Worm (Caenorhabditis elegans) whole organism, L4 larva: ENCODE data around the gene str-172.

ENCODE experiments used
- F10B5.3 ChIP-seq: sonication (generic microtip); optimal IDR thresholded peaks from 2 replicates; lab custom pipeline; 2016; ENCODE audit warnings: mild to moderate bottlenecking, missing genetic modification characterization, missing compliant biosample characterization
- F26F4.8 ChIP-seq: fragments of 200-800 bp; sonication (Bioruptor generic); conservative IDR thresholded peaks from 2 replicates; pipeline ENCODE4 v1.3.6; 2022; ENCODE audit warnings: missing genetic modification characterization, missing compliant biosample characterization
- F37D6.2 ChIP-seq: sonication (generic microtip); optimal IDR thresholded peaks from 2 replicates; lab custom pipeline; 2016; ENCODE audit warnings: mild to moderate bottlenecking, missing genetic modification characterization, missing compliant biosample characterization
- R02D3.7 ChIP-seq: fragments of 150-350 bp; sonication (generic microtip); optimal IDR thresholded peaks from 3 replicates; lab custom pipeline; 2014; ENCODE audit warnings: missing biosample characterization, missing genetic modification characterization
- ZK337.2 ChIP-seq: fragments of 200-800 bp; sonication (Bioruptor generic); IDR thresholded peaks from 2 replicates; pipeline ENCODE4 v1.3.6; 2022; ENCODE audit warnings: missing genetic modification reagents, missing genetic modification characterization, missing compliant biosample characterization
- aha-1 ChIP-seq: fragments of 150-350 bp; peaks from one replicate; lab custom pipeline; 2014; ENCODE audit warnings: missing biosample characterization, missing genetic modification characterization
- ceh-20 ChIP-seq: fragments of 200-800 bp; sonication (Bioruptor generic); IDR thresholded peaks from 2 replicates; pipeline ENCODE4 v1.3.6; 2022; ENCODE audit warnings: missing genetic modification reagents, missing genetic modification characterization, missing compliant biosample characterization
- ceh-28 ChIP-seq: fragments of 150-350 bp; optimal IDR thresholded peaks from 2 replicates; lab custom pipeline; 2014; ENCODE audit warnings: missing biosample characterization, missing genetic modification reagents, missing genetic modification characterization
- daf-12 ChIP-seq: fragments of 150-350 bp; optimal IDR thresholded peaks from 2 replicates; lab custom pipeline; 2014; ENCODE audit warnings: missing biosample characterization, missing genetic modification reagents, missing genetic modification characterization
- daf-16 ChIP-seq, 3 experiments: sonication (generic microtip); optimal IDR thresholded peaks; 2 replicates each; lab custom pipeline; 2016 to 2017; ENCODE audit warnings: missing genetic modification characterization in 3 of 3, missing genetic modification reagents in 3 of 3, mild to moderate bottlenecking in 2 of 3, missing compliant biosample characterization in 2 of 3, missing biosample characterization in 1 of 3, moderate library complexity in 1 of 3
- daf-19 ChIP-seq: fragments of 200-800 bp; sonication (Bioruptor generic); conservative IDR thresholded peaks from 2 replicates; pipeline ENCODE4 v1.3.6; 2022; ENCODE audit warnings: missing genetic modification characterization, missing compliant biosample characterization
- daf-8 ChIP-seq: fragments of 200-800 bp; sonication (Bioruptor generic); IDR thresholded peaks from 2 replicates; pipeline ENCODE4 v1.3.6; 2022; ENCODE audit warnings: missing genetic modification characterization, missing compliant biosample characterization
- duxl-1 ChIP-seq: sonication (generic microtip); optimal IDR thresholded peaks from 2 replicates; lab custom pipeline; 2016; ENCODE audit warnings: mild to moderate bottlenecking, missing genetic modification characterization, moderate library complexity, missing compliant biosample characterization; ENCODE audit not compliant: poor library complexity
- dve-1 ChIP-seq: sonication (generic microtip); optimal IDR thresholded peaks from 2 replicates; lab custom pipeline; 2017; ENCODE audit warnings: antibody characterized with exemption, mild to moderate bottlenecking, missing genetic modification characterization, missing compliant biosample characterization; ENCODE audit not compliant: insufficient read depth
- egl-27 ChIP-seq: sonication (generic microtip); optimal IDR thresholded peaks from 3 replicates; lab custom pipeline; 2017; ENCODE audit warnings: missing biosample characterization, missing genetic modification reagents, missing genetic modification characterization
- fos-1 ChIP-seq: fragments of 150-350 bp; optimal IDR thresholded peaks from 2 replicates; lab custom pipeline; 2014; ENCODE audit warnings: missing biosample characterization, missing genetic modification characterization
- hif-1 ChIP-seq, 2 experiments: sonication (generic microtip); optimal IDR thresholded peaks; 2 replicates each; lab custom pipeline; 2016 to 2017; ENCODE audit warnings: missing compliant biosample characterization in 2 of 2, missing genetic modification characterization in 2 of 2, missing genetic modification reagents in 2 of 2, missing genotype in 2 of 2, mild to moderate bottlenecking in 1 of 2
- lin-13 ChIP-seq: fragments of 150-350 bp; optimal IDR thresholded peaks from 2 replicates; lab custom pipeline; 2014; ENCODE audit warnings: missing biosample characterization, missing genetic modification reagents, missing genetic modification characterization
- lin-15B ChIP-seq: fragments of 150-350 bp; sonication (generic microtip); optimal IDR thresholded peaks from 3 replicates; lab custom pipeline; 2014; ENCODE audit warnings: missing biosample characterization, missing genetic modification characterization
- lsy-2 ChIP-seq, 2 experiments: fragments of 150-350 bp in 1 of 2; sonication (generic microtip) in 1 of 2; optimal IDR thresholded peaks; 2 replicates each; lab custom pipeline; 2014 to 2017; ENCODE audit warnings: missing biosample characterization in 2 of 2, missing genetic modification characterization in 2 of 2
- madf-5 ChIP-seq, 2 experiments: fragments of 200-800 bp; sonication (Bioruptor generic); IDR thresholded peaks; 2 replicates each; pipeline ENCODE4 v1.3.6; 2022; ENCODE audit warnings: missing compliant biosample characterization in 2 of 2, missing genetic modification characterization in 2 of 2
- mep-1 ChIP-seq: fragments of 150-350 bp; sonication (generic microtip); optimal IDR thresholded peaks from 3 replicates; lab custom pipeline; 2014; ENCODE audit warnings: missing biosample characterization, missing genetic modification characterization
- mes-2 ChIP-seq: sonication (generic microtip); optimal IDR thresholded peaks from 2 replicates; lab custom pipeline; 2016; ENCODE audit warnings: missing genotype, mild to moderate bottlenecking, missing genetic modification characterization, missing compliant biosample characterization; ENCODE audit not compliant: poor library complexity, severe bottlenecking
- mxl-2 ChIP-seq: fragments of 200-800 bp; sonication (Bioruptor generic); conservative IDR thresholded peaks from 2 replicates; pipeline ENCODE4 v1.3.6; 2022; ENCODE audit warnings: missing genetic modification reagents, missing genetic modification characterization, missing compliant biosample characterization
- nhr-10 ChIP-seq: fragments of 150-350 bp; optimal IDR thresholded peaks from 2 replicates; lab custom pipeline; 2014; ENCODE audit warnings: missing biosample characterization, missing genetic modification characterization
- nhr-25 ChIP-seq: sonication (generic microtip); optimal IDR thresholded peaks from 2 replicates; lab custom pipeline; 2017; ENCODE audit warnings: missing genetic modification characterization, mild to moderate bottlenecking, missing compliant biosample characterization, antibody characterized with exemption, moderate library complexity, borderline replicate concordance; ENCODE audit not compliant: insufficient read depth
- nhr-28 ChIP-seq: fragments of 150-350 bp; optimal IDR thresholded peaks from 2 replicates; lab custom pipeline; 2014; ENCODE audit warnings: missing biosample characterization, missing genetic modification characterization
- nhr-76 ChIP-seq: fragments of 150-350 bp; optimal IDR thresholded peaks from 2 replicates; lab custom pipeline; 2014; ENCODE audit warnings: missing biosample characterization, missing genetic modification characterization
- nhr-77 ChIP-seq: fragments of 150-350 bp; optimal IDR thresholded peaks from 2 replicates; lab custom pipeline; 2014; ENCODE audit warnings: missing biosample characterization, missing genetic modification characterization
- pha-4 ChIP-seq, 2 experiments: fragments of 150-350 bp in 1 of 2; fragments of 200-800 bp in 1 of 2; sonication (Bioruptor generic) in 1 of 2; IDR thresholded peaks in 1 of 2; optimal IDR thresholded peaks in 1 of 2; 2 replicates each; pipeline versions ENCODE4 v1.3.6 to Lab custom; 2014 to 2022; ENCODE audit warnings: missing genetic modification characterization in 2 of 2, missing genetic modification reagents in 2 of 2, missing biosample characterization in 1 of 2, missing compliant biosample characterization in 1 of 2
- saeg-2 ChIP-seq: fragments of 200-800 bp; sonication (Bioruptor generic); IDR thresholded peaks from 2 replicates; pipeline ENCODE4 v1.3.6; 2022; ENCODE audit warnings: missing genetic modification reagents, missing genetic modification characterization, missing compliant biosample characterization
- skn-1 ChIP-seq: fragments of 150-350 bp; optimal IDR thresholded peaks from 2 replicates; lab custom pipeline; 2014; ENCODE audit warnings: missing biosample characterization, missing genetic modification characterization
- snpc-1.2 ChIP-seq: fragments of 200-800 bp; sonication (Bioruptor generic); IDR thresholded peaks from 2 replicates; pipeline ENCODE4 v1.3.6; 2022; ENCODE audit warnings: missing genetic modification reagents, missing genetic modification characterization, missing compliant biosample characterization
- snpc-4 ChIP-seq: fragments of 150-350 bp; optimal IDR thresholded peaks from 2 replicates; lab custom pipeline; 2014; ENCODE audit warnings: missing biosample characterization, missing genetic modification characterization
- tag-97 ChIP-seq: fragments of 200-800 bp; sonication (Bioruptor generic); IDR thresholded peaks from 2 replicates; pipeline ENCODE4 v1.3.6; 2022; ENCODE audit warnings: missing genetic modification characterization, missing compliant biosample characterization
- tra-1 ChIP-seq: fragments of 200-800 bp; sonication (Bioruptor generic); IDR thresholded peaks from 2 replicates; pipeline ENCODE4 v1.3.6; 2022; ENCODE audit warnings: missing genetic modification reagents, missing genetic modification characterization, missing compliant biosample characterization
- unc-39 ChIP-seq: sonication (generic microtip); optimal IDR thresholded peaks from 2 replicates; lab custom pipeline; 2017; ENCODE audit warnings: missing biosample characterization, missing genetic modification characterization
- unc-62 ChIP-seq, 3 experiments: fragments of 150-350 bp in 1 of 3; sonication (generic microtip); optimal IDR thresholded peaks in 2 of 3; peaks in 1 of 3; 1 replicate in 1 of 3; 2 replicates in 2 of 3; lab custom pipeline; 2014 to 2017; ENCODE audit warnings: missing biosample characterization in 3 of 3, missing genetic modification characterization in 3 of 3, missing genetic modification reagents in 3 of 3, missing genotype in 1 of 3
- vab-7 ChIP-seq: fragments of 200-800 bp; sonication (Bioruptor generic); IDR thresholded peaks from 2 replicates; pipeline ENCODE4 v1.3.6; 2022; ENCODE audit warnings: missing genetic modification reagents, missing genetic modification characterization, missing compliant biosample characterization
- zfp-2 ChIP-seq: sonication (generic microtip); optimal IDR thresholded peaks from 2 replicates; lab custom pipeline; 2016; ENCODE audit warnings: mild to moderate bottlenecking, missing genetic modification characterization, missing compliant biosample characterization
- zfp-3 ChIP-seq: fragments of 200-800 bp; sonication (Bioruptor generic); conservative IDR thresholded peaks from 2 replicates; pipeline ENCODE4 v1.3.6; 2022; ENCODE audit warnings: missing genetic modification reagents, missing genetic modification characterization, missing compliant biosample characterization
- zip-11 ChIP-seq: fragments of 200-800 bp; sonication (Bioruptor generic); IDR thresholded peaks from 2 replicates; pipeline ENCODE4 v1.3.6; 2022; ENCODE audit warnings: missing genetic modification characterization, missing compliant biosample characterization

Gene str-172

ce11 chrIV:4905645-4906135 lies 38.2 kb upstream of the str-172 start, which contains the start of gene T08B6.4:
TSS of gene T08B6.4 (plus strand) at chrIV:4905695.
- no peak for TF ChIP-seq ceh-20 (GFP tag; lab: Robert Waterston, UW)
- TF ChIP-seq ZK337.2 = no peak
- TF ChIP-seq nhr-77 (tag; lab: Kevin White, UChicago) = no peak
- no peak for TF ChIP-seq saeg-2
- TF ChIP-seq daf-19 (GFP tag; lab: Robert Waterston, UW) = no peak
- TF ChIP-seq skn-1 = no peak
- no peak for TF ChIP-seq R02D3.7 (tag; lab: Kevin White, UChicago)
- TF ChIP-seq daf-12 (tag; lab: Kevin White, UChicago) = no peak
- TF ChIP-seq unc-62 (GFP tag; optimal IDR thresholded peaks at IDR 0.05 in 1 of 2; lab: Kevin White, UChicago) = no peak
- no peak for TF ChIP-seq unc-62 (tag; optimal IDR thresholded peaks at IDR 0.05; lab: Kevin White, UChicago)
- TF ChIP-seq egl-27 (tag; lab: Kevin White, UChicago) = no peak
- TF ChIP-seq ceh-28 (tag; lab: Kevin White, UChicago) = peak; percentile 87
- peak; percentile 12 for TF ChIP-seq aha-1 (tag; lab: Kevin White, UChicago)
- TF ChIP-seq duxl-1 (tag; lab: Kevin White, UChicago) = no peak

ce11 chrIV:4903961-4904360 lies 36.5 kb upstream of the str-172 start, which contains the start of gene str-161:
TSS of gene str-161 (minus strand) at chrIV:4904061.
- TF ChIP-seq fos-1 (no peak), lin-15B (tag; lab: Kevin White, UChicago) (no peak), aha-1 (tag; lab: Kevin White, UChicago) (peak; percentile 52)

ce11 chrIV:4890543-4890942 lies 23.0 kb upstream of the str-172 start, which contains the start of gene T08B6.9:
TSS of gene T08B6.9 (plus strand) at chrIV:4890843.
- no peak for TF ChIP-seq egl-27 (tag; lab: Kevin White, UChicago)
- no peak for TF ChIP-seq tra-1
- TF ChIP-seq nhr-10 (tag; lab: Kevin White, UChicago) = no peak
- TF ChIP-seq pha-4 (GFP tag; IDR thresholded peaks at IDR 0.05; lab: Robert Waterston, UW) = no peak
- TF ChIP-seq pha-4 (tag; optimal IDR thresholded peaks at IDR 0.05; lab: Kevin White, UChicago) = no peak
- TF ChIP-seq nhr-76 (tag; lab: Kevin White, UChicago) = no peak
- TF ChIP-seq snpc-1.2 (GFP tag; lab: Robert Waterston, UW) = no peak
- no peak for TF ChIP-seq unc-62 (GFP tag; optimal IDR thresholded peaks at IDR 0.05 in 1 of 2; lab: Kevin White, UChicago)
- no peak for TF ChIP-seq unc-62 (tag; optimal IDR thresholded peaks at IDR 0.05; lab: Kevin White, UChicago)
- no peak for TF ChIP-seq daf-8
- TF ChIP-seq zfp-2 (tag; lab: Kevin White, UChicago) = no peak
- no peak for TF ChIP-seq hif-1 (tag; optimal IDR thresholded peaks at IDR 0.05; lab: Kevin White, UChicago)
- no peak for TF ChIP-seq mep-1
- TF ChIP-seq dve-1 = no peak
- no peak for TF ChIP-seq zip-11
- TF ChIP-seq lsy-2 (tag; optimal IDR thresholded peaks at IDR 0.05; lab: Kevin White, UChicago) = no peak
- no peak for TF ChIP-seq F26F4.8 (GFP tag; lab: Robert Waterston, UW)
- TF ChIP-seq daf-16 (GFP tag; optimal IDR thresholded peaks at IDR 0.05; lab: Kevin White, UChicago) = no peak
- TF ChIP-seq daf-16 (tag; optimal IDR thresholded peaks at IDR 0.05; lab: Kevin White, UChicago) = no peak
- TF ChIP-seq unc-39 (tag; lab: Kevin White, UChicago) = no peak
- TF ChIP-seq vab-7 (GFP tag; lab: Robert Waterston, UW) = no peak
- no peak for TF ChIP-seq tag-97 (GFP tag; lab: Robert Waterston, UW)
- TF ChIP-seq mes-2 = no peak
- TF ChIP-seq, all 104 proteins: peak for 0

ce11 chrIV:4889613-4890012 lies 22.1 kb upstream of the str-172 start, which contains the start of gene sgnh-1:
TSS of gene sgnh-1 (plus strand) at chrIV:4889913.
- no peak for TF ChIP-seq zfp-3 (GFP tag; lab: Robert Waterston, UW)
- no peak for TF ChIP-seq lin-13 (GFP tag; lab: Kevin White, UChicago)
- no peak for TF ChIP-seq F10B5.3 (tag; lab: Kevin White, UChicago)
- TF ChIP-seq mxl-2 (GFP tag; lab: Robert Waterston, UW) = no peak
- TF ChIP-seq hif-1 (tag; optimal IDR thresholded peaks at IDR 0.05; lab: Kevin White, UChicago) = no peak
- TF ChIP-seq vab-7 (GFP tag; lab: Robert Waterston, UW) = no peak
- no peak for TF ChIP-seq F37D6.2
- TF ChIP-seq ceh-28 (tag; lab: Kevin White, UChicago) = no peak
- TF ChIP-seq nhr-25 (tag; lab: Kevin White, UChicago) = no peak
- TF ChIP-seq madf-5 (GFP tag; IDR thresholded peaks at IDR 0.05; lab: Robert Waterston, UW) = no peak
- TF ChIP-seq nhr-28 (tag; lab: Kevin White, UChicago) = no peak
- no peak for TF ChIP-seq snpc-4 (tag; lab: Kevin White, UChicago)
- no peak for TF ChIP-seq tag-97 (GFP tag; lab: Robert Waterston, UW)
- no peak for TF ChIP-seq lsy-2 (tag; optimal IDR thresholded peaks at IDR 0.05; lab: Kevin White, UChicago)
